Fruit fly (Drosophila melanogaster) whole organism, embryonic: ENCODE data around the gene lok.

Experiments used
- Atf3 ChIP-seq: fragments of 200-800 bp; sonication (Bioruptor generic); optimal IDR thresholded peaks from 3 replicates; lab custom pipeline; 2016; ENCODE audit warnings: missing biosample characterization, missing genetic modification characterization
- CG10543 ChIP-seq: fragments of 200-800 bp; sonication (Bioruptor generic); optimal IDR thresholded peaks from 3 replicates; lab custom pipeline; 2017; ENCODE audit warnings: missing biosample characterization, mild to moderate bottlenecking, missing genetic modification characterization, moderate library complexity
- CG10565 ChIP-seq: fragments of 200-800 bp; sonication (Bioruptor generic); optimal IDR thresholded peaks from 3 replicates; lab custom pipeline; 2016; ENCODE audit warnings: missing biosample characterization, mild to moderate bottlenecking, missing genetic modification characterization
- CG11504 ChIP-seq: fragments of 200-800 bp; sonication (Bioruptor generic); optimal IDR thresholded peaks from 3 replicates; lab custom pipeline; 2019; ENCODE audit warnings: missing biosample characterization, mild to moderate bottlenecking, missing genetic modification characterization, moderate library complexity
- CG12104 ChIP-seq: fragments of 200-800 bp; sonication (Bioruptor generic); optimal IDR thresholded peaks from 3 replicates; lab custom pipeline; 2016; ENCODE audit warnings: missing biosample characterization, missing genetic modification characterization
- CG12219 ChIP-seq: fragments of 200-800 bp; sonication (Bioruptor generic); optimal IDR thresholded peaks from 3 replicates; lab custom pipeline; 2018; ENCODE audit warnings: missing biosample characterization, mild to moderate bottlenecking, missing genetic modification characterization
- CG13287 ChIP-seq: fragments of 200-800 bp; sonication (Bioruptor generic); IDR thresholded peaks from 2 replicates; pipeline ENCODE4 v1.3.6; 2022; ENCODE audit warnings: missing biosample characterization, missing genetic modification characterization; ENCODE audit not compliant: partially characterized antibody
- CG14710 ChIP-seq: fragments of 200-800 bp; sonication (Bioruptor generic); optimal IDR thresholded peaks from 3 replicates; lab custom pipeline; 2019; ENCODE audit warnings: missing biosample characterization, mild to moderate bottlenecking, missing genetic modification characterization, moderate library complexity
- CG15696 ChIP-seq: fragments of 200-800 bp; sonication (Bioruptor generic); optimal IDR thresholded peaks from 2 replicates; lab custom pipeline; 2019; ENCODE audit warnings: missing biosample characterization, mild to moderate bottlenecking, missing genetic modification characterization, moderate library complexity
- CG16779 ChIP-seq: fragments of 200-800 bp; sonication (Bioruptor generic); IDR thresholded peaks from 2 replicates; pipeline ENCODE4 v1.3.6; 2022; ENCODE audit warnings: missing biosample characterization, missing genetic modification characterization
- CG16813 ChIP-seq: fragments of 200-800 bp; sonication (Bioruptor generic); IDR thresholded peaks from 3 replicates; pipeline ENCODE4 v1.3.6; 2022; ENCODE audit warnings: missing biosample characterization, missing genetic modification characterization; ENCODE audit not compliant: partially characterized antibody
- CG1792 ChIP-seq: fragments of 200-800 bp; sonication (Bioruptor generic); optimal IDR thresholded peaks from 2 replicates; lab custom pipeline; 2016; ENCODE audit warnings: missing biosample characterization, missing genetic modification characterization
- CG30020 ChIP-seq: fragments of 200-800 bp; optimal IDR thresholded peaks from 2 replicates; lab custom pipeline; 2019; ENCODE audit warnings: missing biosample characterization, mild to moderate bottlenecking, missing genetic modification characterization, moderate library complexity
- CG3163 ChIP-seq: fragments of 200-800 bp; sonication (Bioruptor generic); optimal IDR thresholded peaks from 3 replicates; lab custom pipeline; 2016; ENCODE audit warnings: missing biosample characterization, missing genetic modification characterization
- CG32532 ChIP-seq: fragments of 200-800 bp; sonication (Bioruptor generic); IDR thresholded peaks from 2 replicates; pipeline ENCODE4 v1.3.6; 2022; ENCODE audit warnings: missing biosample characterization, missing genetic modification characterization
- CG3407 ChIP-seq: fragments of 200-800 bp; sonication (Bioruptor generic); optimal IDR thresholded peaks from 2 replicates; lab custom pipeline; 2018; ENCODE audit warnings: missing biosample characterization, mild to moderate bottlenecking, missing genetic modification characterization
- CG34224 ChIP-seq: fragments of 200-800 bp; sonication (Bioruptor generic); IDR thresholded peaks from 3 replicates; pipeline ENCODE4 v1.3.6; 2022; ENCODE audit warnings: missing biosample characterization, missing genetic modification characterization; ENCODE audit not compliant: partially characterized antibody
- CG4282 ChIP-seq: fragments of 200-800 bp; sonication (Bioruptor generic); optimal IDR thresholded peaks from 2 replicates; lab custom pipeline; 2016; ENCODE audit warnings: missing biosample characterization, missing genetic modification characterization
- CG4404 ChIP-seq: fragments of 200-800 bp; sonication (Bioruptor generic); IDR thresholded peaks from 2 replicates; pipeline ENCODE4 v1.3.6; 2022; ENCODE audit warnings: missing biosample characterization, missing genetic modification characterization
- CG9876 ChIP-seq: fragments of 200-800 bp; sonication (Bioruptor generic); optimal IDR thresholded peaks from 2 replicates; lab custom pipeline; 2016; ENCODE audit warnings: missing biosample characterization, missing genetic modification characterization
- Deaf1 ChIP-seq: fragments of 200-800 bp; optimal IDR thresholded peaks from 3 replicates; lab custom pipeline; 2019; ENCODE audit warnings: missing biosample characterization, mild to moderate bottlenecking, missing genetic modification characterization, moderate library complexity
- HLH54F ChIP-seq: fragments of 200-800 bp; sonication (Bioruptor generic); optimal IDR thresholded peaks from 3 replicates; lab custom pipeline; 2016; ENCODE audit warnings: missing biosample characterization, missing genetic modification characterization
- Hmr ChIP-seq: fragments of 200-800 bp; sonication (Bioruptor generic); optimal IDR thresholded peaks from 3 replicates; lab custom pipeline; 2017; ENCODE audit warnings: mild to moderate bottlenecking, missing biosample characterization, missing genetic modification reagents, missing genetic modification characterization
- Jarid2 ChIP-seq: fragments of 200-800 bp; sonication (Bioruptor generic); optimal IDR thresholded peaks from 3 replicates; lab custom pipeline; 2017; ENCODE audit warnings: mild to moderate bottlenecking, missing biosample characterization, missing genetic modification reagents, missing genetic modification characterization
- Kr ChIP-seq: fragments of 200-800 bp; sonication (Bioruptor generic); optimal IDR thresholded peaks from 2 replicates; lab custom pipeline; 2017; ENCODE audit warnings: missing biosample characterization, mild to moderate bottlenecking, missing genetic modification characterization
- Lhr ChIP-seq: fragments of 200-800 bp; sonication (Bioruptor generic); optimal IDR thresholded peaks from 3 replicates; lab custom pipeline; 2017; ENCODE audit warnings: mild to moderate bottlenecking, missing biosample characterization, missing genetic modification reagents, missing genetic modification characterization
- Optix ChIP-seq: fragments of 200-800 bp; sonication (Bioruptor generic); IDR thresholded peaks from 3 replicates; pipeline ENCODE4 v1.3.6; 2022; ENCODE audit warnings: missing biosample characterization, missing genetic modification characterization
- Poxn ChIP-seq: fragments of 200-800 bp; sonication (Bioruptor generic); IDR thresholded peaks from 2 replicates; pipeline ENCODE4 v1.3.6; 2022; ENCODE audit warnings: missing biosample characterization, missing genetic modification characterization
- Usf ChIP-seq: fragments of 200-800 bp; sonication (Bioruptor generic); optimal IDR thresholded peaks from 2 replicates; lab custom pipeline; 2017; ENCODE audit warnings: missing genotype, missing biosample characterization, missing genetic modification characterization
- ato ChIP-seq: fragments of 200-800 bp; sonication (Bioruptor generic); IDR thresholded peaks from 2 replicates; pipeline ENCODE4 v1.3.6; 2022; ENCODE audit warnings: missing biosample characterization, missing genetic modification characterization; ENCODE audit not compliant: partially characterized antibody
- bab2 ChIP-seq: fragments of 200-800 bp; sonication (Bioruptor generic); optimal IDR thresholded peaks from 2 replicates; lab custom pipeline; 2016; ENCODE audit warnings: missing biosample characterization, missing genetic modification characterization
- bigmax ChIP-seq: fragments of 200-800 bp; sonication (Bioruptor generic); optimal IDR thresholded peaks from 2 replicates; lab custom pipeline; 2018; ENCODE audit warnings: missing biosample characterization, mild to moderate bottlenecking, missing genetic modification characterization
- chinmo ChIP-seq: fragments of 200-800 bp; sonication (Bioruptor generic); IDR thresholded peaks from 4 replicates; pipeline ENCODE4 v1.3.6; 2022; ENCODE audit warnings: missing biosample characterization, missing genetic modification characterization; ENCODE audit not compliant: partially characterized antibody
- da ChIP-seq: fragments of 200-800 bp; sonication (Bioruptor generic); optimal IDR thresholded peaks from 2 replicates; lab custom pipeline; 2016; ENCODE audit warnings: missing biosample characterization, missing genetic modification characterization
- danr ChIP-seq: fragments of 200-800 bp; sonication (Bioruptor generic); IDR thresholded peaks from 2 replicates; pipeline ENCODE4 v1.3.6; 2022; ENCODE audit warnings: missing biosample characterization, missing genetic modification characterization
- dmrt99B ChIP-seq: fragments of 200-800 bp; sonication (Bioruptor generic); optimal IDR thresholded peaks from 2 replicates; lab custom pipeline; 2018; ENCODE audit warnings: missing biosample characterization, mild to moderate bottlenecking, missing genetic modification characterization, moderate library complexity
- fd102C ChIP-seq: fragments of 200-800 bp; sonication (Bioruptor generic); optimal IDR thresholded peaks from 2 replicates; lab custom pipeline; 2018; ENCODE audit warnings: missing biosample characterization, mild to moderate bottlenecking, missing genetic modification characterization, moderate library complexity
- gcm ChIP-seq: fragments of 200-800 bp; sonication (Bioruptor generic); optimal IDR thresholded peaks from 2 replicates; lab custom pipeline; 2019; ENCODE audit warnings: missing biosample characterization, mild to moderate bottlenecking, missing genetic modification characterization, moderate library complexity
- gem ChIP-seq: fragments of 200-800 bp; sonication (Bioruptor generic); optimal IDR thresholded peaks from 2 replicates; lab custom pipeline; 2019; ENCODE audit warnings: missing biosample characterization, mild to moderate bottlenecking, missing genetic modification characterization, moderate library complexity
- gsb-n ChIP-seq: fragments of 200-800 bp; sonication (Bioruptor generic); optimal IDR thresholded peaks from 3 replicates; lab custom pipeline; 2018; ENCODE audit warnings: missing biosample characterization, mild to moderate bottlenecking, missing genetic modification characterization
- maf-S ChIP-seq: fragments of 200-800 bp; sonication (Bioruptor generic); optimal IDR thresholded peaks from 2 replicates; lab custom pipeline; 2016; ENCODE audit warnings: missing biosample characterization, missing genetic modification characterization
- otp ChIP-seq: fragments of 200-800 bp; sonication (Bioruptor generic); IDR thresholded peaks from 3 replicates; pipeline ENCODE4, ENCODE4 v1.3.6; 2022; ENCODE audit warnings: missing biosample characterization, missing genetic modification characterization
- psq ChIP-seq: fragments of 200-800 bp; sonication (Bioruptor generic); optimal IDR thresholded peaks from 2 replicates; lab custom pipeline; 2017; ENCODE audit warnings: missing biosample characterization, missing genetic modification characterization
- schlank ChIP-seq: fragments of 200-800 bp; sonication (Bioruptor generic); optimal IDR thresholded peaks from 2 replicates; lab custom pipeline; 2018; ENCODE audit warnings: missing biosample characterization, mild to moderate bottlenecking, missing genetic modification characterization
- seq ChIP-seq: fragments of 200-800 bp; sonication (Bioruptor generic); IDR thresholded peaks from 2 replicates; pipeline ENCODE4 v1.3.6; 2022; ENCODE audit warnings: missing biosample characterization, missing genetic modification characterization
- tin ChIP-seq: fragments of 200-800 bp; sonication (Bioruptor generic); optimal IDR thresholded peaks from 3 replicates; lab custom pipeline; 2016; ENCODE audit warnings: missing biosample characterization, missing genetic modification characterization
- ttk ChIP-seq: fragments of 200-800 bp; sonication (Bioruptor generic); IDR thresholded peaks from 2 replicates; pipeline ENCODE4 v2.1.2; 2022; ENCODE audit warnings: missing biosample characterization, missing genetic modification characterization
- yki ChIP-seq: fragments of >200 bp; optimal IDR thresholded peaks from 3 replicates; lab custom pipeline; 2018
- zfh1 ChIP-seq: fragments of 200-800 bp; sonication (Bioruptor generic); IDR thresholded peaks from 3 replicates; pipeline ENCODE4 v1.3.6; 2022; ENCODE audit warnings: missing biosample characterization, missing genetic modification characterization

Gene lok

DNA sequence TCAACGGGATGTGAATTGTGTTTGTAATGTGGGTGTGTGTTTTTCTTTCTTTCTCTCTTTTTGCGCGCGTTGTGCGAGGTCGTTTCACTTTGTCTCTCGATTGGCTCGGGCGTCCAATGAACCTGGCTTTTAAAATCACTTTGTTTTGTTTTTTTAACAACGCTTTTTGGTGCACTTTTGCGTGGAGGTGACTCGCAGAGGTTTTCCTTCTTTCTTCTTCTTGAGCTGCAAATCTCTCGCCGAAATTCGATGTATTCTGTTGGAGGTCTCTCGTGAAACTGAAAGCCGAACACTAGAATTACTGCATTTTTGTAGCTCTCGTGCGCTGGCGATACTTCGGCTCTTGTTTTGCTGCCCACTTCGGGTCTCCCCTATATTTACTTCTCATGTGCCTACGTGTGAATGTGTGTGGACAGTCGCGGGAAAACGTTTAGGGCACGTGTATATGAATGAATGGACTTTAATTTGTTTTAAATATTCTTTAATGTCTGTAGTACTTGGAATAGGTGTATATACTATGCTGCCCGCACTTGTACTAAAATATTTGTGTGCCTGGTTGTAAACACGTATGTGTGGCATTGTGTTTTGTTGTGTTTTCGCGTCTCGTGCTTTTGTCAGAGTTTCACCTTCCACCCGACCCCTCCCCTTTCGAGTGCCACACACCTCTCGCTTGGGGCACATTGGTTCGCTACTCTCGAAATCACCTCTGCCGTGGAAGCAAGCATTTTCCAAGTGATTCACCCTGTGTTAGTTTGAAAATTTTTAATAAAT, 23.7 kb downstream of the lok start, which contains the start of gene fok (continued):
- TF ChIP-seq Poxn (GFP tag; lab: Robert Waterston, UW) (peak; percentile 87), gsb-n (peak; percentile 96), Usf (peak; percentile 91), maf-S (GFP tag; lab: Kevin White, UChicago) (peak; percentile 94), gcm (GFP tag; lab: Kevin White, UChicago) (peak; percentile 98), CG14710 (tag; lab: Kevin White, UChicago) (peak; percentile 96), danr (GFP tag; lab: Robert Waterston, UW) (peak; percentile 89), CG3407 (GFP tag; lab: Kevin White, UChicago) (peak; percentile 91), CG10543 (peak; percentile 100), ato (GFP tag; lab: Robert Waterston, UW) (no peak), CG15696 (peak; percentile 93), zfh1 (GFP tag; lab: Robert Waterston, UW) (peak; percentile 98), CG30020 (tag; lab: Kevin White, UChicago) (peak; percentile 81), seq (GFP tag; lab: Robert Waterston, UW) (peak; percentile 97), Jarid2 (peak; percentile 82), chinmo (GFP tag; lab: Robert Waterston, UW) (peak; percentile 88), yki (lab: Kevin White, UChicago) (no peak), CG1792 (GFP tag; lab: Kevin White, UChicago) (peak; percentile 89), dmrt99B (peak; percentile 98), psq (peak; percentile 90), gem (tag; lab: Kevin White, UChicago) (peak; percentile 98), CG9876 (GFP tag; lab: Kevin White, UChicago) (peak; percentile 91), CG16813 (peak; percentile 44; the same call in 1 of the 3 replicates), CG12104 (GFP tag; lab: Kevin White, UChicago) (peak; percentile 98), otp (GFP tag; lab: Robert Waterston, UW) (peak; percentile 86), Lhr (GFP tag; lab: Kevin White, UChicago) (peak; percentile 87), Kr (GFP tag; lab: Kevin White, UChicago) (peak; percentile 30), CG11504 (tag; lab: Kevin White, UChicago) (peak; percentile 97), schlank (tag; lab: Kevin White, UChicago) (peak; percentile 94), ttk (GFP tag; lab: Robert Waterston, UW) (peak; percentile 91), Atf3 (GFP tag; lab: Kevin White, UChicago) (peak; percentile 91), CG12219 (GFP tag; lab: Kevin White, UChicago) (peak; percentile 97), da (GFP tag; lab: Kevin White, UChicago) (peak; percentile 83), CG34224 (GFP tag; lab: Robert Waterston, UW) (no peak), CG3163 (peak; percentile 80), tin (GFP tag; lab: Kevin White, UChicago) (peak; percentile 93), Deaf1 (peak; percentile 100), CG4404 (GFP tag; lab: Robert Waterston, UW) (peak; percentile 90), CG13287 (GFP tag; lab: Robert Waterston, UW) (peak; percentile 26; the same call in 1 of the 2 replicates), bigmax (GFP tag; lab: Kevin White, UChicago) (peak; percentile 44), fd102C (GFP tag; lab: Kevin White, UChicago) (peak; percentile 75), CG16779 (GFP tag; lab: Robert Waterston, UW) (peak; percentile 80; the same call in 1 of the 2 replicates), CG10565 (GFP tag; lab: Kevin White, UChicago) (peak; percentile 40), HLH54F (GFP tag; lab: Kevin White, UChicago) (peak; percentile 95), Optix (GFP tag; lab: Robert Waterston, UW) (peak; percentile 88), CG32532 (GFP tag; lab: Robert Waterston, UW) (peak; percentile 95), CG4282 (peak; percentile 84), Hmr (GFP tag; lab: Kevin White, UChicago) (peak; percentile 98), bab2 (peak; percentile 94)
